Worm (Caenorhabditis elegans) whole organism, L4 larva: ENCODE results near the gene nas-33.

Experiments used
- jun-1 ChIP-seq: fragments of 150-350 bp; optimal IDR thresholded peaks from 2 replicates; lab custom pipeline; 2014; ENCODE audit warnings: missing biosample characterization, missing genetic modification reagents, missing genetic modification characterization
- mxl-3 ChIP-seq: fragments of 200-800 bp; sonication (Bioruptor generic); optimal IDR thresholded peaks from 2 replicates; lab custom pipeline; 2018; ENCODE audit warnings: mild to moderate bottlenecking, missing genetic modification characterization, missing compliant biosample characterization
- nhr-10 ChIP-seq: fragments of 150-350 bp; optimal IDR thresholded peaks from 2 replicates; lab custom pipeline; 2014; ENCODE audit warnings: missing biosample characterization, missing genetic modification characterization
- nhr-11 ChIP-seq: fragments of 150-350 bp; optimal IDR thresholded peaks from 2 replicates; lab custom pipeline; 2014; ENCODE audit warnings: missing biosample characterization, missing genetic modification characterization
- skn-1 ChIP-seq: fragments of 150-350 bp; optimal IDR thresholded peaks from 2 replicates; lab custom pipeline; 2014; ENCODE audit warnings: missing biosample characterization, missing genetic modification characterization
- ztf-11 ChIP-seq: fragments of 150-350 bp; optimal IDR thresholded peaks from 2 replicates; lab custom pipeline; 2014; ENCODE audit warnings: missing biosample characterization, missing genetic modification characterization

- TF ChIP-seq jun-1 (tag; lab: Kevin White, UChicago) (no peak), ztf-11 (tag; lab: Kevin White, UChicago) (no peak), skn-1 (no peak), mxl-3 (GFP tag; lab: Kevin White, UChicago) (no peak), nhr-11 (tag; lab: Kevin White, UChicago) (no peak), nhr-10 (tag; lab: Kevin White, UChicago) (no peak)
These were observed 29.7 kb upstream of the nas-33 start, which contains the start of gene gar-1 for ce11 chrX:6484780-6485179.
